Fruit fly (Drosophila melanogaster) ovary, adult (tissue): ENCODE measurements around the gene CG9663.

Experiments
- CG17801 ChIP-seq: fragments of 200-800 bp; optimal IDR thresholded peaks from 2 replicates; lab custom pipeline; 2019; ENCODE audit warnings: missing biosample characterization, mild to moderate bottlenecking, missing genetic modification characterization, moderate library complexity; ENCODE audit not compliant: partially characterized antibody

The CG9663 gene

DNA sequence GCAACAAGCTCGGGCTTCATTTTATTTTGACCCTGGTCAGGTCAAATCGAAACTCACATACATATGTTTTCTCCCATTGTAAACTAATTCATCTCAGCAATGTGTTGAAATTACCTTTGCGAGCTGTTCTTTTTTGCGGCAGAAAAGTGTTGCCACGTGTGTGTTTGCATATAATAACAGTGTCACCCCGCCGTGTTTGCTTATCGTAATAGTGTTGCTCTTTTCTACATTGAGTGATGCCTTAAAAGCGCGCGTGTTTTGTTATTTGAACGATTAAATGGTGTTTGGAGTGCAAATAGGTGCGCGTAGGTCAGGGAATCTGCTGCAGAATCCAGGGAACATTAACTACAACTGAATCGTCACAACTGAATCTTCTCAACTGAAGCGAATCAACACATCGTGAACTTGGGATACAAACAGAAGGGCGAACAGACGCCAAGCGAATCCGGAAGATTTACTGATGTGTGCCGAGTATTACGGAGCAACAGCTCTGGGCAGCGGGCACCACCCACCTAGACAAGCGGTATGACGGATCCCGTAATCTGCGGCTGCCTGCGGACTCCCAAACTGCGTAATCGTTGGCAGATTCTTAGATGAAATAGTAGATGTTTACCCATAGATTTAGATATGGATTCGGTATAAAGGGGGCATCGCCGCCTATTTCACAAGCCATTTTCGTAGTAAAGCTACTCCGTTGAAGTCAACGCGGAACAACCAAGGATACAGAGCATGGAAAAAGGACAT is 5.8 kb upstream of the CG9663 start, which contains the start of gene CG15406:
Gene CG15406 (plus strand): TSS at position 694 of the 744 bp plus-strand sequence.
- TF ChIP-seq CG17801 (GFP tag; lab: Kevin White, UChicago), result no peak

DNA sequence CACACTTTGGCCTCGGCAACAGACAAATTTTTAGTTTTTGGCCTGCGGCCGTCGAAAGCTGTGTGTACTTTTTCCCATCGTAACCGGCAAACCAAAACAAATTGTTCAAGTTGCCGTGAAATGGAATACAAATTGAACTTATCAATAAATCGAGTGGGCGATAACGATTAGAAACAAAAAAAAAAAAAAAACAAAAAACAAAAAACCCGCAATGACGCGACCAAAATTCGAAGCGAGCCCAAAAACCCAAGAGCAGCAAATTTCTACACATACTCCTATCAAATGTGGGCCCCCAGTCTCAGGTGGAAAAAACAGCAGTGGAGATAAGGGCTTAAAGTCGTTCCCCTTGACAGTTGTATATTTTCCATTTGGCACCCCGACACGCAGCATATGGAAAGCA is 4.3 kb upstream of the CG9663 start:
- TF ChIP-seq CG17801 (GFP tag; lab: Kevin White, UChicago), result no peak

DNA sequence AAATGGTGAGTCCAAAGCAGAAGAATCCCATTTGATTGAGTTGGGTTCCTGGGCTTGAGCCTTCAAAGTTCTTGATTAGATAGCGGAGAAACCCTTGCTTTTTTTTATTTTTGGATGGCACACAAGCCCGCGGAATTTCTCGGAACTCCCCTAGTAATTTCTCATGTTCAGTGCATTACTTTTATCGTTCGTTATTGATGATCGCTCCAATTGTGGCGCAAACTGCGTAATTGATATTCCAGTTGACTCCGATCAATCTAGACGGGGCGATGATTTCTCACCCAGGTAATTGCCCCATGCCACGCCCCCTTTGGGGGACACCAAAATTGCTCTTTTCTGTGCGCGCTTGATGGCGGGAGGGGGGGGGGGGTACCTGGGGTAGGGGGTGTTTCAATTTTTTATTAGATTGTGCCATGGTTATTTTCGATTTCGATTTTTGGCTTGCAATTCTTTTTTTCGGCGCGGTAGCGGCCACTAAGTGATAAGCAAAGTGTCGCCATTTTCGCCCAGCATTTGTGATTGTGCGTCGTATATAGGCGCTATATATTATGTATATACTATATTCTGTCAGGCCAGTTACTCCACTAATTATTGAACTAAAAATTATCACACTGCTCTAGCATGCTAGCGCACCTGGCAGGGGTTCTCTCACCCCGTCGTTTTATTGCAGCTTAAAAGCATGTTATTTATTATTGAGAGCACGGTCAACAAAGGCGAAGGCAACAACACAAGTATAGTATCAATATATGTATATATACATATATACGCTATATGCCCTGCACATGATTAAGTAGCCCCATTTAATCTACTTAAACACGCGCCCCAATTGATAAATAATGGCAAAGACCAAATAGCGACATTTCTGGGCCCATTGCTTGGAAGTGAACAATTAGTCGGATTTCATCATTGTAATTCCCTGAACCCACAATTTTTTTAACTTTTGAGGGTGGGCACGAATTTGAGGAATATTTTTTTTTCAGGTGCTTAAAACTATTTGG is 2.2 kb upstream of the CG9663 start:
- TF ChIP-seq CG17801 (GFP tag; lab: Kevin White, UChicago), result no peak

DNA sequence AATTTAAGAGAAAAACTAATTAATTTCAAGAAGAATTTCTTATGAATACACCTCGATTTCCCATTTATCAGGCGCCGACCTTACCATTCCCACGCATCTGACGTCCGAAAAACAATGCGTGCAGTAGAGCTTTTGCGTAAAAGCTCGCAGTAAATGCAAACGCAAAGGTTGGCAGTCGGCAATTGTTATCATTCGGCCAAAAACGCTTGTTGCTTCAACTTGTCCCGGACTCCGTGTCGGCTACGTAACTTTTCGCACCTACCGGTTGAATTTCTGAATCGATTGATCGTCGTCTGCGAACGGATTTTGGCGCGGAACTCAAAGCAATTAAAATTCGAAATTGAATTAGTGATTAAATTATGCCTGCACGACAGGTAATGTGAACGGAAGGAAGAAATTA is 963 bp upstream of the CG9663 start, which contains the start of gene CG3277:
Gene CG3277 (plus strand): TSS at position 208 of the 400 bp plus-strand sequence.
- TF ChIP-seq CG17801 (GFP tag; lab: Kevin White, UChicago), result no peak

DNA sequence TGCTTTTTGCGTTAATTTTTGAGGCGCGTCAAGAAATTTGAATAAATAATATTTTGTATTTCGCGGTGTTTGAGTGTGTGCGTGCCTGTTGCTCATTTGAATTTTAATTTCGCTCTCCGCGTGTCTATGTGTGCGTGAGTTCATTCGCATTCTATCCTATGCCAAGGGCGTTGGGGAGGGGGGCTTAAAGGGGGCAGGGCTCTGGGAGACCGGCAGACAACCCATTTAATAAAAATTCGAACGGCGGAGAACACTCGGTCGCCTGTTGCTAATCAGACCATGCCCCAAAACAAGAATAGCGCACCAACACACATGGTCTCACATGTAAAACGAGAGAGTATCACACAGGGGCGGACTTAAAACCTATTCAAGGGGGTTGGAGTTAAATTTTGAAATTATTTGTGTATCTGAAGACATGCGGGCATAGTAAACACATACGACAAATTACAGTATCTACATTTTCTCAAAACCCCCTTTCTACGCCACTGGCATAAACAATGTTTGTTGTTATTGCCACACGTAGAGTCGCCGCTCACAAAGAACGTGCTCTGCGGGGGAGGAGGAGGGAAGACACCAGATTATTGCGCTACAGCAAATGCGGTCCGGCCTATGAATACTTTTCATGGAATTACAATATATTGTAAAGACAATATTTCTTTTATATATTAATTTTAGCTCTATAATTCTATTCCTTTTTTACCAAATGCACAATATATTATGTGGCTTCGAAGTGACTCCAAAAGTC is 1.0 kb downstream of the CG9663 start:
- TF ChIP-seq CG17801 (GFP tag; lab: Kevin White, UChicago), result peak; percentile 99

DNA sequence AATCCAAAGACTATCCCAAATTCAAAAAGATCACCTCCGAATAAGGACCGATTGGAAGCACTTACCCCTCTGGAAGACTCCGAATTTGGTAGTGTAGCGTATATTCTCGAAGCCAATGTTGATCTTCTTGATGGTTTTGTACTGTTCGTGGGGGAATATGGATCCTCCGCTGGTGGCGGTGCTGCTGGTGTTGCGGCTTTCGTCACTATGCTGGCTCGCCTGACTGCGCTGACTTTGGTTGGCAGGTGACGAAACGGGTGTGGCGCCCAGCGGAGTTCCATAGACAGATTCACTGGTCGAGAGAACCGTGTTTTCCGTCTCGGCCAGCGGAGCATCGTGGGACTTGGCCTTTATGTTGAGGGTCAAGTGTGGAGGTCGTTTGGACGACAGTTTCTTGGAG is 1.9 kb downstream of the CG9663 start:
- no peak for TF ChIP-seq CG17801 (GFP tag; lab: Kevin White, UChicago)

DNA sequence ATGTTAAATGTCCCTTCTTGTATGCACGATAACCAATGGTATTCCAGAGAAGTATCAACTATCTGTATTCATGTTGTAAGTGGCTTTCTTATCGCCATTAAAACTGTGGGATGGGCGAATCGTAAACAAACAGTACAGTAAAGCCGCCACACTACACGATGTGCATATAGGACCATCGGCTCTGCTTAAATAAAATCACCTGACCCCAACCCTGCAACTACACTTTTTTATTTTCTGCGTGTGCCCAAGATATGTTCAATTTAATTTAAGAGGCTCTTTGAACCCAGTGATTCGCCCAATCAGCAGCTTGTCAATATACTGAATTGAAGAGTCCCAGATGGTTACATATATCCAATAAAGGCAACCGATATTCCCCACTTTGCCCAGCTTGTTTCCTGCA is 3.1 kb downstream of the CG9663 start:
- no peak for TF ChIP-seq CG17801 (GFP tag; lab: Kevin White, UChicago)

DNA sequence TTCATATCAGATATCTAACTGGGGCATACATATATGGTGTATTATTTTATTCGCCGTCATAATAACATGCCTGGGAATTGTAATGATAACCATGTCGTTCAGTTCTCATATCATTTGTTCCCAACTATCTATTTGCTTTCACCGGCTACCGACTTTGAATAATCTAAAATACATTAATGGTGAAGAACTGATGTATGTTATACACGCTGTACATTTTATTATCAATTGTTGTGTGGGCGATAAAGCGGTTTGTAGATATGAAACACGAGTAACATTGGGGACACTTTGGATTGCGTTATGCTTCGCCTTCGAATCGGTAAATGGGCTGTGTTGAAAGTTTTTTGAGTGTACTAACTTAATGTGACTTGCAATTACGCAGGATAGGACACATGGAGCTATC is 3.8 kb downstream of the CG9663 start:
- no peak for TF ChIP-seq CG17801 (GFP tag; lab: Kevin White, UChicago)

DNA sequence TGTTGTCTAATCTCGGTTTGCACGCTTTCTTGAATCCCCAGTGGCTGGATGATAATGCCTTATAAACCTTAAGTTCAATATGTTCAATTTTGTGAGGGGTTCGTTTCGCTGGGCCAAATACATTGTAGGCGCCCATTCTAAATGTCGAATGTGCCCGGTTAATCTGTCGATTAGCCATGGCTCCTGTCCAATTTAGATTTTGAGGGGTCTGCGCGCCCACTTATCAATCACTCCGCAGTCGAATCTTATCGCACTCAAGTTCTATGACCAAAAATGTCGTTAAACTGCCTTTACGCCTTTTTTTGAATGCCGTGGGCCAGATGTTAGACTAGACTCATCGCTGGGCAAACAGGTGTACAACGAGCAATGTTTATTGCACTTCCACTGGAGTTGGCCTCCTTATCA is 4.9 kb downstream of the CG9663 start:
- TF ChIP-seq CG17801 (GFP tag; lab: Kevin White, UChicago), result no peak

DNA sequence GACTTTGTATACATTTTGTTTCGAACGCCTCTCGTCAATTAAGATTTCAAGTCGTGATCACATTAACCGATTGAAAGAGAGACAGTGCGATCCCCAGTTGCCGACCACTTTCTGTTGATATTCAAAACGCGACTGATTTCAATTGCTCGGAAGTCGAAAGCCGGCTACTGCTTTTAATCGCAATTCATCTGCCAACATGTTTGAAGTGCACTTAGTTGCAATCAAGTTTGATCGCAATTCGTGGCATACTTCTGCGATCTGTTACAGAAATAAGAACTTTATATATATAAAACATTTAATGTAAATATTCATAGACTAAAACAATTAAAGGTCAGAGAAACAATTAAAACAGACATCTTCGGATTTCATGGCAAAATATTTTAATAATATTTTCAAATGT is 8.4 kb downstream of the CG9663 start, which contains the start of gene CG9664:
Gene CG9664 (minus strand): TSS at position 135 of the 400 bp plus-strand sequence.
- no peak for TF ChIP-seq CG17801 (GFP tag; lab: Kevin White, UChicago)

DNA sequence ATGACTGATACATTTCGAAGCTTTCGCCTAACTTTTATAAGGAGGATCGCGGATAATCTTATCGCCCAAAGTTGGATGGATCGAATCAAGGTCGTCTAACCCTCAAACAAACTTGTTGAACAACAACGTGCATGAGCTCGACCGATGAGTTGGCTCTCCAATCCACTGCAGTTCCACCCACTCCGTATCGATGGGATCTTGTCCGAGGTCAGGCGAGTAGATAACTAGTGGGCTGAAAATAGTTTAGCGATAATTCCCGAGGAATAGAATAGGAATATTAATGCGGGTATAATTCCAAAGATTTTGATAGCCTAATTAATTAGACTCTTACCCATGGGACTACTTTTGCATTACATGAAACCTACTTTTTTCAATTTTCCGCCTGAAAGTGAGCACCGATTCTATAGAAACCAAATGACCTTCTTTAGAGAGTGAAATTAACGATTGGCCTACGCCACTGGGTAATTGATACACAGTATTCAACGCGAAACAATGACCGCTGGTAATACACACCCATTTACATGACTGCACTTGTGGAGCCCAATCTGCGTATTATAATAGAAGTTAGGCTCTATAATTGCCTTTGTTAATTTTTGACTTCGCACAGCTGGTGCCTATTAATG is 9.1 kb downstream of the CG9663 start:
- TF ChIP-seq CG17801 (GFP tag; lab: Kevin White, UChicago), result no peak

DNA sequence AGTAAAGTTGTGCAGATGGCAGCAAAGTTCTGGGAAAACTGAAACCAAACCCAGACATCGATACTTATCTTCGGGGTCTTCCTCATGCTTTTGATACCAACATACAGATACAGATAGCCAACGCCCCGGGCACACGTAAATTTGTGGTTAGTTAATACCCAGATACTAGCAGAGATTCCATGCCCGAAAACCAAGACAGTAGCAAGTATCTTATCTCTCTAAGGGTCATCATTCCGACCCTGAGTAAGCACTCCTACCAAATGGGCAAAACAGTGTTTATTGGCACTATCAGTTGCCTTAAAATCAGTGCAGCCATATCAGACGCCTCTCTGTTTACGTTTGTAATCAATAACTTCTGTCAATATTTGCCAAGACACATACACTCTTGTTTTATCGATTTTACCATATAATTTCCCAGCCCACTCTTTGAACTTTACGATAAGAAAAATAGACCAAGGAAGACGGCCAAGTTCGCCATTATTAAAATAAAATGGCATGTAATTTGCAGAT is 22.4 kb downstream of the CG9663 start, which contains the start of gene OtopLb:
Gene OtopLb (minus strand): TSS at position 51 of the 510 bp plus-strand sequence.
- TF ChIP-seq CG17801 (GFP tag; lab: Kevin White, UChicago), result no peak

DNA sequence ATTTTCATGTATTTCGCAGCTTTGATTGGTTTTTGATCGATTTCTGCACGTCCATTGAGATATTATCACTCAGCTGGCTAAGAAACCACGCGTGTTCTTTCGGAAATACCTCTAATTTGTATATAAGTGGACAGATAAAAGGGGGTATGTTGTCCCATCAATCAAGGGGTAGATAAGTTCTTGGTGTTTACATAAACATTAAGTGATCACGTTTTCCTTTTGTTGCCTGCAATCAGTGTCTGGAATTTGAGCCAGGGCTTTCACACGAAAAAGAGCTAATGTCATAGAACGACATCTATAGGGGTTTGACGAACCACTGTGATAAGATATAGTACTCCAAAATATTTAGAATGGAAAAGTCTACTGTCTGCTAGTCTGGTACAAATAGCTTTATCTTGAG is 24.1 kb downstream of the CG9663 start:
- no peak for TF ChIP-seq CG17801 (GFP tag; lab: Kevin White, UChicago)

DNA sequence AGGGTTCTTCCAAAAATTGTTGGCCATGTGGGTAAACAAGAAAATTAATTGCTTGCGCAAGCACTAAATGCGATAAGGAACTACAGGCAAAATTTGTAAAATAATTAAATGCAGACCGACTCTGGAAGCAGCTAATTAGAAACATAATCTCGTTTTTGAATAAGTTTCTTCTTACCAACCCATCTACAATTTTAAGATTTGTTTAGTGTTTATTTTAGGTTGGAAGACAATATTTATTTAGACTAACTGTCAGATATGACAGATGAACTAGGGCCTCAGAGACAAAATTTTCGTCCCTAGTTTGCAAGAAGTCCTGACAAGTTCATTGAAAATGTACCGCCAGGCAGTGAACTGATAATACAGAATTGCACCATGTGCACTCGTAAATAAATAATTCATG is 33.8 kb downstream of the CG9663 start, which contains the start of gene CG3347:
Gene CG3347 (plus strand): TSS at position 301 of the 400 bp plus-strand sequence.
- no peak for TF ChIP-seq CG17801 (GFP tag; lab: Kevin White, UChicago)
